Fruit fly (Drosophila melanogaster): ENCODE measurements around the gene CG5984.

CG5984 gene

DNA sequence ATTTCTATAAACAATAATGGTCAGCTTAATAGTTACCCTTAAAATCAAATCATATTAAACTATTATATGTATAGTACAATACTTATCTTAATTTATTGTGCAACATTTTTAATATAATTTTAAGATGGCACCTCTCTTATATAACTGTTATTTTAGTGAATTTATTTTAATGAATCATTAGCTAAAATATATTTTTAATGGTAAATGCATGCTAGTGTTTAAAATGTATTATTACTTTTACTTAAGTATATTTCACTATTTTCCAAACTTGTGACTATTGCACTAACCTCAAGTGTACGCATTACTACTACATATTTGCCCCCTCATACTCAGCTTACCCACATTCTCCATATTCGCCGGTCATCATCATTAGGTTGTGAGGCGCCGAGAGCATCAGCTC, 1.5 kb downstream of the CG5984 start (continued):
- TF ChIP-seq sug (tag; optimal IDR thresholded peaks at IDR 0.05) (peak; percentile 77), trem (tag; optimal IDR thresholded peaks at IDR 0.05) (peak; percentile 87), CG10462 (GFP tag; optimal IDR thresholded peaks at IDR 0.05) (no peak), CG32772 (GFP tag; IDR thresholded peaks at IDR 0.05) (peak; percentile 58; the same call in 1 of the 2 replicates), CG4328 (GFP tag; optimal IDR thresholded peaks at IDR 0.05) (peak; percentile 72), row (GFP tag; IDR thresholded peaks at IDR 0.05) (peak; percentile 75), Pdp1 (GFP tag; optimal IDR thresholded peaks at IDR 0.05) (peak in 1 of 2 experiments; percentile 32), CG8924 (tag; optimal IDR thresholded peaks at IDR 0.05) (peak; percentile 94), Rfx (GFP tag; IDR thresholded peaks at IDR 0.05) (peak; percentile 49; the same call in 1 of the 2 replicates), bigmax (GFP tag; optimal IDR thresholded peaks at IDR 0.05) (no peak), Hsf (GFP tag; optimal IDR thresholded peaks at IDR 0.05) (peak; percentile 43), CG3281 (GFP tag; optimal IDR thresholded peaks at IDR 0.05) (peak; percentile 84), Usf (GFP tag; optimal IDR thresholded peaks at IDR 0.05) (no peak), Lim3 (GFP tag; IDR thresholded peaks at IDR 0.05) (no peak), ranshi (GFP tag; IDR thresholded peaks at IDR 0.05) (0 out of 2 replicates have a peak, but pooled peaks have one; percentile 39), CG2712 (tag; optimal IDR thresholded peaks at IDR 0.05) (peak; percentile 93), D19B (GFP tag; optimal IDR thresholded peaks at IDR 0.05) (peak; percentile 10), ftz-f1 (GFP tag; optimal IDR thresholded peaks at IDR 0.05) (no peak), ATbp (GFP tag; optimal IDR thresholded peaks at IDR 0.05) (peak; percentile 53), CG7372 (GFP tag; IDR thresholded peaks at IDR 0.05) (peak; percentile 45; the same call in 1 of the 2 replicates), CG10267 (tag; optimal IDR thresholded peaks at IDR 0.05) (peak; percentile 87), Max (GFP tag; optimal IDR thresholded peaks at IDR 0.05) (peak; percentile 15), slbo (GFP tag; IDR thresholded peaks at IDR 0.05) (peak; percentile 67), CG2120 (GFP tag; optimal IDR thresholded peaks at IDR 0.05) (peak; percentile 31), CG13894 (tag; optimal IDR thresholded peaks at IDR 0.05) (peak; percentile 7), Stat92E (GFP tag; optimal IDR thresholded peaks at IDR 0.05) (peak in 1 of 3 experiments; percentile 44), CG17829 (tag; optimal IDR thresholded peaks at IDR 0.05) (peak; percentile 93), pan (optimal IDR thresholded peaks at IDR 0.05) (no peak), pan (GFP tag; optimal IDR thresholded peaks at IDR 0.05 in 1 of 2, IDR thresholded peaks at IDR 0.05 in 1 of 2) (peak in 1 of 2 experiments; percentile 81), CG1233 (GFP tag; optimal IDR thresholded peaks at IDR 0.05) (peak; percentile 75), fru (optimal IDR thresholded peaks at IDR 0.05) (no peak), CG3995 (GFP tag; optimal IDR thresholded peaks at IDR 0.05) (no peak), CG15514 (GFP tag; optimal IDR thresholded peaks at IDR 0.05) (peak; percentile 47), CG30020 (tag; optimal IDR thresholded peaks at IDR 0.05) (peak; percentile 68), Xrp1 (GFP tag; IDR thresholded peaks at IDR 0.05) (peak; percentile 79), CG12659 (GFP tag; optimal IDR thresholded peaks at IDR 0.05) (peak; percentile 87), CG12942 (GFP tag; optimal IDR thresholded peaks at IDR 0.05) (peak; percentile 46), CG17328 (GFP tag; IDR thresholded peaks at IDR 0.05) (peak; percentile 61; the same call in 1 of the 2 replicates), pb (GFP tag; optimal IDR thresholded peaks at IDR 0.05) (no peak), sd (tag; optimal IDR thresholded peaks at IDR 0.05) (peak; percentile 78), CG15269 (tag; optimal IDR thresholded peaks at IDR 0.05) (peak; percentile 91), CG12744 (GFP tag; optimal IDR thresholded peaks at IDR 0.05) (no peak), Six4 (GFP tag; optimal IDR thresholded peaks at IDR 0.05) (peak; percentile 53), CG1529 (GFP tag; optimal IDR thresholded peaks at IDR 0.05) (peak; percentile 60), CG9817 (tag; optimal IDR thresholded peaks at IDR 0.05) (peak; percentile 48)
